Worm (Caenorhabditis elegans) whole organism, L2 larva: ENCODE measurements around the gene M04G7.5.

Experiments
- R02D3.7 ChIP-seq: fragments of 150-350 bp; optimal IDR thresholded peaks from 2 replicates; lab custom pipeline; 2014; ENCODE audit warnings: missing biosample characterization, missing genetic modification characterization
- ZK546.5 ChIP-seq: sonication (generic microtip); optimal IDR thresholded peaks from 2 replicates; lab custom pipeline; 2017; ENCODE audit warnings: missing biosample characterization, missing genetic modification characterization
- alr-1 ChIP-seq: fragments of 150-350 bp; optimal IDR thresholded peaks from 2 replicates; lab custom pipeline; 2014; ENCODE audit warnings: missing biosample characterization, missing genetic modification characterization
- aly-2 ChIP-seq: fragments of 150-350 bp; optimal IDR thresholded peaks from 2 replicates; lab custom pipeline; 2014; ENCODE audit warnings: missing biosample characterization, missing genetic modification characterization
- ama-1 ChIP-seq: fragments of 150-350 bp; optimal IDR thresholded peaks from 2 replicates; lab custom pipeline; 2018; ENCODE audit warnings: inconsistent platforms
- blmp-1 ChIP-seq: sonication (generic microtip); optimal IDR thresholded peaks from 2 replicates; lab custom pipeline; 2017; ENCODE audit warnings: missing genetic modification characterization, mild to moderate bottlenecking, missing compliant biosample characterization, antibody characterized with exemption, moderate library complexity; ENCODE audit not compliant: insufficient read depth
- crh-2 ChIP-seq: sonication (generic microtip); optimal IDR thresholded peaks from 2 replicates; lab custom pipeline; 2017; ENCODE audit warnings: missing biosample characterization, missing genetic modification characterization
- egl-27 ChIP-seq: sonication (generic microtip); optimal IDR thresholded peaks from 3 replicates; lab custom pipeline; 2017; ENCODE audit warnings: missing biosample characterization, missing genetic modification reagents, missing genetic modification characterization
- elt-3 ChIP-seq: sonication (generic microtip); optimal IDR thresholded peaks from 2 replicates; lab custom pipeline; 2017; ENCODE audit warnings: missing biosample characterization, missing genetic modification characterization
- gmeb-1 ChIP-seq: fragments of 150-350 bp; optimal IDR thresholded peaks from 2 replicates; lab custom pipeline; 2014; ENCODE audit warnings: missing biosample characterization, missing genetic modification characterization
- lin-11 ChIP-seq: fragments of 150-350 bp; sonication (generic microtip); optimal IDR thresholded peaks from 2 replicates; lab custom pipeline; 2014; ENCODE audit warnings: missing biosample characterization, missing genetic modification characterization, inconsistent platforms, mixed read lengths
- lsy-2 ChIP-seq, 2 experiments: fragments of 150-350 bp in 1 of 2; sonication (generic microtip) in 1 of 2; optimal IDR thresholded peaks; 2 replicates each; lab custom pipeline; 2014 to 2017; ENCODE audit warnings: missing biosample characterization in 2 of 2, missing genetic modification characterization in 2 of 2
- mab-5 ChIP-seq: fragments of 150-350 bp; optimal IDR thresholded peaks from 2 replicates; lab custom pipeline; 2014; ENCODE audit warnings: missing biosample characterization, missing genetic modification characterization
- mbf-1 ChIP-seq: sonication (generic microtip); optimal IDR thresholded peaks from 2 replicates; lab custom pipeline; 2017; ENCODE audit warnings: missing biosample characterization, missing genetic modification characterization
- mdl-1 ChIP-seq, 2 experiments: fragments of 150-350 bp in 1 of 2; sonication (generic microtip) in 1 of 2; optimal IDR thresholded peaks; 2 replicates each; lab custom pipeline; 2017; ENCODE audit warnings: missing biosample characterization in 2 of 2, missing genetic modification characterization in 2 of 2
- nhr-11 ChIP-seq: fragments of 150-350 bp; optimal IDR thresholded peaks from 2 replicates; lab custom pipeline; 2014; ENCODE audit warnings: missing biosample characterization, missing genetic modification characterization
- nhr-12 ChIP-seq: fragments of 150-350 bp; optimal IDR thresholded peaks from 2 replicates; lab custom pipeline; 2014; ENCODE audit warnings: missing biosample characterization, missing genetic modification characterization
- nhr-129 ChIP-seq: fragments of 150-350 bp; optimal IDR thresholded peaks from 2 replicates; lab custom pipeline; 2014; ENCODE audit warnings: missing biosample characterization, missing genetic modification characterization
- nhr-21 ChIP-seq: fragments of 150-350 bp; optimal IDR thresholded peaks from 2 replicates; lab custom pipeline; 2014; ENCODE audit warnings: missing biosample characterization, missing genetic modification characterization
- nhr-23 ChIP-seq: fragments of 150-350 bp; optimal IDR thresholded peaks from 2 replicates; lab custom pipeline; 2014; ENCODE audit warnings: missing biosample characterization, missing genetic modification reagents, missing genetic modification characterization
- nhr-237 ChIP-seq: fragments of 150-350 bp; optimal IDR thresholded peaks from 2 replicates; lab custom pipeline; 2014; ENCODE audit warnings: missing biosample characterization, missing genetic modification characterization
- nhr-77 ChIP-seq: fragments of 150-350 bp; optimal IDR thresholded peaks from 2 replicates; lab custom pipeline; 2014; ENCODE audit warnings: missing biosample characterization, missing genetic modification characterization
- sem-4 ChIP-seq: fragments of 150-350 bp; optimal IDR thresholded peaks from 2 replicates; lab custom pipeline; 2014; ENCODE audit warnings: missing biosample characterization, missing genetic modification reagents, missing genetic modification characterization
- skn-1 ChIP-seq: sonication (generic microtip); optimal IDR thresholded peaks from 2 replicates; lab custom pipeline; 2017; ENCODE audit warnings: missing biosample characterization, missing genetic modification characterization
- sma-9 ChIP-seq, 2 experiments: fragments of 150-350 bp in 1 of 2; sonication (generic microtip) in 1 of 2; optimal IDR thresholded peaks; 2 replicates each; lab custom pipeline; 2014 to 2016; ENCODE audit warnings: missing genetic modification characterization in 2 of 2, mild to moderate bottlenecking in 1 of 2, missing biosample characterization in 1 of 2, missing compliant biosample characterization in 1 of 2, missing genetic modification reagents in 1 of 2, moderate library complexity in 1 of 2
- unc-39 ChIP-seq: fragments of 150-350 bp; optimal IDR thresholded peaks from 2 replicates; lab custom pipeline; 2014; ENCODE audit warnings: missing biosample characterization, missing genetic modification characterization
- unc-55 ChIP-seq: fragments of 150-350 bp; sonication (generic microtip); optimal IDR thresholded peaks from 3 replicates; lab custom pipeline; 2014; ENCODE audit warnings: missing biosample characterization, missing genetic modification reagents, missing genetic modification characterization
- unc-62 ChIP-seq: fragments of 150-350 bp; optimal IDR thresholded peaks from 2 replicates; lab custom pipeline; 2014; ENCODE audit warnings: missing biosample characterization, missing genetic modification reagents, missing genetic modification characterization
- zag-1 ChIP-seq: fragments of 150-350 bp; optimal IDR thresholded peaks from 2 replicates; lab custom pipeline; 2014; ENCODE audit warnings: missing biosample characterization, missing genetic modification characterization
- ztf-1 ChIP-seq: fragments of 200-800 bp; sonication (Bioruptor generic); conservative IDR thresholded peaks from 2 replicates; pipeline ENCODE4 v1.3.6; 2022; ENCODE audit warnings: missing genetic modification characterization, missing compliant biosample characterization
- ztf-11 ChIP-seq: sonication (generic microtip); optimal IDR thresholded peaks from 2 replicates; lab custom pipeline; 2017; ENCODE audit warnings: missing biosample characterization, missing genetic modification characterization
- ztf-4 ChIP-seq: fragments of 150-350 bp; optimal IDR thresholded peaks from 2 replicates; lab custom pipeline; 2014; ENCODE audit warnings: missing biosample characterization, missing genetic modification characterization

The M04G7.5 gene

ce11 chrIV:445377-445776 lies 9.5 kb upstream of the M04G7.5 start, which contains the start of gene dpm-1:
Gene dpm-1 (plus strand): TSS chrIV:445677.
- no peak for TF ChIP-seq blmp-1 (tag; lab: Kevin White, UChicago)
- TF ChIP-seq crh-2 (tag; lab: Kevin White, UChicago) = no peak
- TF ChIP-seq unc-55 = no peak
- TF ChIP-seq gmeb-1 (tag; lab: Kevin White, UChicago) = no peak

- no peak for TF ChIP-seq nhr-237 (tag; lab: Kevin White, UChicago)
- TF ChIP-seq nhr-11 (tag; lab: Kevin White, UChicago) = no peak
- no peak for TF ChIP-seq zag-1
- no peak for TF ChIP-seq alr-1 (tag; lab: Kevin White, UChicago)
- TF ChIP-seq ama-1 (lab: Kevin White, UChicago) = no peak
- TF ChIP-seq mab-5 (tag; lab: Kevin White, UChicago) = no peak
These were observed 611 bp downstream of the M04G7.5 start, which contains the start of gene M04G7.1 for ce11 chrIV:455484-455883. Gene M04G7.1 (plus strand): TSS chrIV:455784.

ce11 chrIV:460614-461079 lies 5.8 kb downstream of the M04G7.5 start, which contains the start of gene M04G7.2:
Gene M04G7.2 (minus strand): TSS chrIV:461029.
- TF ChIP-seq unc-39 (tag; lab: Kevin White, UChicago) (no peak), mdl-1 (tag; optimal IDR thresholded peaks at IDR 0.05; lab: Kevin White, UChicago) (no peak), crh-2 (tag; lab: Kevin White, UChicago) (no peak), lsy-2 (tag; optimal IDR thresholded peaks at IDR 0.05; lab: Kevin White, UChicago) (no peak), aly-2 (tag; lab: Kevin White, UChicago) (no peak), ztf-4 (tag; lab: Kevin White, UChicago) (no peak), elt-3 (tag; lab: Kevin White, UChicago) (no peak), alr-1 (tag; lab: Kevin White, UChicago) (no peak), mbf-1 (no peak), nhr-129 (tag; lab: Kevin White, UChicago) (no peak), ztf-1 (GFP tag; lab: Robert Waterston, UW) (no peak), sem-4 (tag; lab: Kevin White, UChicago) (no peak)

ce11 chrIV:462050-462449 lies 7.2 kb downstream of the M04G7.5 start:
- TF ChIP-seq nhr-77 = no peak
- TF ChIP-seq ztf-11 (tag; lab: Kevin White, UChicago) = no peak
- no peak for TF ChIP-seq skn-1
- TF ChIP-seq ZK546.5 = no peak
- TF ChIP-seq nhr-12 (tag; lab: Kevin White, UChicago) = no peak
- no peak for TF ChIP-seq sem-4 (tag; lab: Kevin White, UChicago)
- TF ChIP-seq crh-2 (tag; lab: Kevin White, UChicago) = no peak
- TF ChIP-seq lin-11 (tag; lab: Kevin White, UChicago) = no peak

- TF ChIP-seq unc-39 (tag; lab: Kevin White, UChicago) (no peak), ama-1 (lab: Kevin White, UChicago) (no peak), ztf-11 (tag; lab: Kevin White, UChicago) (no peak), nhr-21 (tag; lab: Kevin White, UChicago) (no peak), unc-62 (GFP tag; lab: Kevin White, UChicago) (no peak), unc-55 (no peak), nhr-23 (tag; lab: Kevin White, UChicago) (no peak), lin-11 (tag; lab: Kevin White, UChicago) (no peak), ztf-1 (GFP tag; lab: Robert Waterston, UW) (no peak), mbf-1 (no peak), R02D3.7 (tag; lab: Kevin White, UChicago) (no peak), blmp-1 (tag; lab: Kevin White, UChicago) (no peak)
- TF ChIP-seq, all 48 proteins: peak for 0
These were observed 11.7 kb downstream of the M04G7.5 start for ce11 chrIV:466569-466968.

ce11 chrIV:467291-467690 lies 12.4 kb downstream of the M04G7.5 start:
- no peak for TF ChIP-seq unc-55
- no peak for TF ChIP-seq egl-27
- TF ChIP-seq ama-1 (lab: Kevin White, UChicago) = no peak
- TF ChIP-seq lsy-2 (tag; optimal IDR thresholded peaks at IDR 0.05; lab: Kevin White, UChicago) = no peak
- no peak for TF ChIP-seq alr-1 (tag; lab: Kevin White, UChicago)
- TF ChIP-seq sma-9 (GFP tag; optimal IDR thresholded peaks at IDR 0.05; lab: Kevin White, UChicago) = no peak
- TF ChIP-seq sma-9 (tag; optimal IDR thresholded peaks at IDR 0.05; lab: Kevin White, UChicago) = no peak
- TF ChIP-seq nhr-23 (tag; lab: Kevin White, UChicago) = no peak
